Worm (Caenorhabditis elegans) whole organism, mixed stage, embryonic: ENCODE data around the gene ssp-33.

Source experiments
- M03D4.4 ChIP-seq: sonication (generic microtip); optimal IDR thresholded peaks from 2 replicates; lab custom pipeline; 2017; ENCODE audit warnings: mild to moderate bottlenecking, missing genetic modification characterization, missing compliant biosample characterization
- bed-3 ChIP-seq: fragments of 200-800 bp; sonication (Bioruptor generic); optimal IDR thresholded peaks from 3 replicates; lab custom pipeline; 2018; ENCODE audit warnings: mild to moderate bottlenecking, missing genetic modification characterization, moderate library complexity, missing compliant biosample characterization
- blmp-1 ChIP-seq: fragments of 150-350 bp; optimal IDR thresholded peaks from 2 replicates; lab custom pipeline; 2014; ENCODE audit warnings: missing biosample characterization, missing genetic modification characterization
- ceh-39 ChIP-seq: fragments of 150-350 bp; optimal IDR thresholded peaks from 2 replicates; lab custom pipeline; 2014; ENCODE audit warnings: missing biosample characterization, missing genetic modification characterization
- ceh-83 ChIP-seq: fragments of 200-800 bp; sonication (Bioruptor generic); optimal IDR thresholded peaks from 2 replicates; lab custom pipeline; 2018; ENCODE audit warnings: mild to moderate bottlenecking, missing genetic modification characterization, missing compliant biosample characterization
- ces-1 ChIP-seq: fragments of 150-350 bp; optimal IDR thresholded peaks from 2 replicates; lab custom pipeline; 2014; ENCODE audit warnings: missing biosample characterization, missing genetic modification reagents, missing genetic modification characterization
- cnd-1 ChIP-seq: fragments of 200-800 bp; sonication (Bioruptor generic); optimal IDR thresholded peaks from 2 replicates; lab custom pipeline; 2018; ENCODE audit warnings: mild to moderate bottlenecking, missing genetic modification characterization, missing compliant biosample characterization
- drap-1 ChIP-seq: fragments of 200-800 bp; sonication (Bioruptor generic); optimal IDR thresholded peaks from 3 replicates; lab custom pipeline; 2018; ENCODE audit warnings: mild to moderate bottlenecking, missing genetic modification characterization, missing compliant biosample characterization
- elt-1 ChIP-seq: sonication (generic microtip); optimal IDR thresholded peaks from 2 replicates; lab custom pipeline; 2017; ENCODE audit warnings: missing genetic modification characterization, mild to moderate bottlenecking, missing compliant biosample characterization, antibody characterized with exemption, moderate library complexity, borderline replicate concordance; ENCODE audit not compliant: insufficient read depth
- elt-3 ChIP-seq: fragments of 150-350 bp; optimal IDR thresholded peaks from 2 replicates; lab custom pipeline; 2014; ENCODE audit warnings: missing biosample characterization, missing genetic modification characterization
- flh-1 ChIP-seq: fragments of 200-800 bp; sonication (Bioruptor generic); optimal IDR thresholded peaks from 2 replicates; lab custom pipeline; 2018; ENCODE audit warnings: mild to moderate bottlenecking, missing genetic modification characterization, moderate library complexity, missing compliant biosample characterization
- ham-2 ChIP-seq: fragments of 200-800 bp; sonication (Bioruptor generic); optimal IDR thresholded peaks from 2 replicates; lab custom pipeline; 2018; ENCODE audit warnings: mild to moderate bottlenecking, missing genetic modification characterization, missing compliant biosample characterization
- hlh-1 ChIP-seq: fragments of 150-350 bp; optimal IDR thresholded peaks from 2 replicates; lab custom pipeline; 2014; ENCODE audit warnings: missing biosample characterization, missing genetic modification reagents, missing genetic modification characterization
- lin-32 ChIP-seq: fragments of 200-800 bp; sonication (Bioruptor generic); optimal IDR thresholded peaks from 2 replicates; lab custom pipeline; 2018; ENCODE audit warnings: mild to moderate bottlenecking, missing genetic modification characterization, missing compliant biosample characterization
- lsy-2 ChIP-seq: fragments of 150-350 bp; optimal IDR thresholded peaks from 2 replicates; lab custom pipeline; 2014; ENCODE audit warnings: missing biosample characterization, missing genetic modification characterization
- mab-5 ChIP-seq: fragments of 150-350 bp; optimal IDR thresholded peaks from 2 replicates; lab custom pipeline; 2014; ENCODE audit warnings: missing biosample characterization, missing genetic modification characterization
- mep-1 ChIP-seq: fragments of 150-350 bp; optimal IDR thresholded peaks from 2 replicates; lab custom pipeline; 2017; ENCODE audit warnings: missing biosample characterization, missing genetic modification reagents, missing genetic modification characterization, inconsistent platforms
- mls-2 ChIP-seq: sonication (generic microtip); optimal IDR thresholded peaks from 2 replicates; lab custom pipeline; 2016; ENCODE audit warnings: mild to moderate bottlenecking, missing genetic modification characterization, moderate library complexity, missing compliant biosample characterization
- nhr-12 ChIP-seq: fragments of 150-350 bp; optimal IDR thresholded peaks from 2 replicates; lab custom pipeline; 2014; ENCODE audit warnings: missing biosample characterization, missing genetic modification characterization
- nhr-2 ChIP-seq: fragments of 150-350 bp; optimal IDR thresholded peaks from 2 replicates; lab custom pipeline; 2014; ENCODE audit warnings: missing biosample characterization, missing genetic modification characterization
- nhr-237 ChIP-seq: fragments of 150-350 bp; optimal IDR thresholded peaks from 2 replicates; lab custom pipeline; 2014; ENCODE audit warnings: missing biosample characterization, missing genetic modification characterization
- nhr-76 ChIP-seq: sonication (generic microtip); optimal IDR thresholded peaks from 2 replicates; lab custom pipeline; 2017; ENCODE audit warnings: missing biosample characterization, missing genetic modification characterization
- pha-4 ChIP-seq: fragments of 150-350 bp; optimal IDR thresholded peaks from 2 replicates; lab custom pipeline; 2018; ENCODE audit warnings: missing biosample characterization, missing genetic modification reagents, missing genetic modification characterization
- sem-2 ChIP-seq: fragments of 200-800 bp; sonication (Bioruptor generic); optimal IDR thresholded peaks from 2 replicates; lab custom pipeline; 2018; ENCODE audit warnings: mild to moderate bottlenecking, missing genetic modification characterization, missing compliant biosample characterization
- sptf-1 ChIP-seq: sonication (generic microtip); optimal IDR thresholded peaks from 2 replicates; lab custom pipeline; 2017; ENCODE audit warnings: mild to moderate bottlenecking, missing genetic modification characterization, moderate library complexity, missing compliant biosample characterization
- tbx-8 ChIP-seq: fragments of 200-800 bp; sonication (Bioruptor generic); optimal IDR thresholded peaks from 2 replicates; lab custom pipeline; 2018; ENCODE audit warnings: mild to moderate bottlenecking, missing genetic modification characterization, moderate library complexity, missing compliant biosample characterization
- unc-39 ChIP-seq: fragments of 150-350 bp; optimal IDR thresholded peaks from 2 replicates; lab custom pipeline; 2014; ENCODE audit warnings: missing biosample characterization, missing genetic modification characterization
- unc-62 ChIP-seq: fragments of 150-350 bp; optimal IDR thresholded peaks from 2 replicates; lab custom pipeline; 2014; ENCODE audit warnings: missing biosample characterization, missing genetic modification reagents, missing genetic modification characterization
- zip-8 ChIP-seq: fragments of 150-350 bp; optimal IDR thresholded peaks from 2 replicates; lab custom pipeline; 2014; ENCODE audit warnings: missing biosample characterization, missing genetic modification characterization
- ztf-11 ChIP-seq: fragments of 150-350 bp; optimal IDR thresholded peaks from 2 replicates; lab custom pipeline; 2014; ENCODE audit warnings: missing biosample characterization, missing genetic modification characterization

Gene ssp-33

DNA sequence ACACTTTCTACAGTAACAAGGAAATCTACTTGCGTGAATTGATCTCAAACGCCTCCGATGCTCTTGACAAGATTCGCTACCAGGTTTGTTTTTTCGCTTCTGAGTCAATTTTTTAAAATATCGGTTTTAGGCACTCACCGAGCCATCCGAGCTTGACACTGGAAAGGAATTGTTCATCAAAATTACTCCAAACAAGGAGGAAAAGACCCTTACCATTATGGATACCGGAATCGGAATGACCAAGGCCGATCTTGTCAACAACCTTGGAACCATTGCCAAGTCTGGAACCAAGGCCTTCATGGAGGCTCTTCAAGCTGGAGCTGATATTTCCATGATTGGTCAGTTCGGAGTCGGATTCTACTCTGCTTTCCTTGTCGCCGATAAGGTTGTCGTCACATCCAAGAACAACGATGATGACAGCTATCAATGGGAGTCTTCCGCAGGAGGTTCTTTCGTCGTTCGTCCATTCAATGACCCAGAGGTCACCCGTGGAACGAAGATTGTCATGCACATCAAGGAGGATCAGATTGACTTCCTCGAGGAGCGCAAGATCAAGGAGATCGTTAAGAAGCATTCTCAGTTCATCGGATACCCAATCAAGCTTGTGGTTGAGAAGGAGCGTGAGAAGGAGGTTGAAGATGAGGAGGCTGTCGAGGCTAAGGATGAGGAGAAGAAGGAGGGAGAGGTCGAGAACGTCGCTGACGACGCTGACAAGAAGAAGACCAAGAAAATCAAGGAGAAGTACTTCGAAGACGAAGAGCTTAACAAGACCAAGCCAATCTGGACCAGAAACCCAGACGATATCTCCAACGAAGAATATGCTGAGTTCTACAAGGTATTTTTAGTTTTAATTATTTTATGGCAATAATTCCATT is 24.7 kb upstream of the ssp-33 start:
- TF ChIP-seq ceh-39 (tag; lab: Kevin White, UChicago) (no peak), nhr-12 (tag; lab: Kevin White, UChicago) (no peak), hlh-1 (tag; lab: Kevin White, UChicago) (no peak), zip-8 (tag; lab: Kevin White, UChicago) (no peak), cnd-1 (tag; lab: Kevin White, UChicago) (no peak), elt-3 (tag; lab: Kevin White, UChicago) (no peak)

DNA sequence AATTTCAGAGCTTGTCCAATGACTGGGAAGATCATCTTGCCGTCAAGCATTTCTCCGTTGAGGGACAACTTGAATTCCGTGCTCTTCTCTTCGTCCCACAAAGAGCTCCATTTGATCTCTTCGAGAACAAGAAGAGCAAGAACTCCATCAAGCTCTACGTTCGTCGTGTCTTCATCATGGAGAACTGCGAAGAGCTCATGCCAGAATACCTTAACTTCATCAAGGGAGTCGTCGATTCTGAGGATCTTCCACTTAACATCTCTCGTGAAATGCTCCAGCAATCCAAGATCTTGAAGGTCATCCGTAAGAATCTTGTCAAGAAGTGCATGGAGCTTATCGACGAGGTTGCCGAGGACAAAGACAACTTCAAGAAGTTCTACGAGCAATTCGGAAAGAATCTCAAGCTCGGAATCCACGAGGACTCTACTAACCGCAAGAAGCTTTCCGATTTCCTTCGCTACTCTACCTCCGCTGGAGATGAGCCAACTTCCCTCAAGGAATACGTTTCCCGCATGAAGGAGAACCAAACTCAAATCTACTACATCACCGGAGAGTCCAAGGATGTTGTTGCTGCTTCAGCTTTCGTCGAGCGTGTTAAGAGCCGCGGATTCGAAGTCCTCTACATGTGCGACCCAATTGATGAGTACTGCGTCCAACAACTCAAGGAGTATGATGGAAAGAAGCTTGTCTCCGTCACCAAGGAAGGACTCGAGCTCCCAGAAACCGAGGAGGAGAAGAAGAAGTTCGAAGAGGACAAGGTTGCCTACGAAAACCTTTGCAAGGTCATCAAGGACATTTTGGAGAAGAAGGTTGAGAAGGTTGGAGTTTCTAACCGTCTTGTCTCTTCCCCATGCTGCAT is 23.8 kb upstream of the ssp-33 start:
- TF ChIP-seq sem-2 = no peak
- peak; percentile 20 for TF ChIP-seq cnd-1 (tag; lab: Kevin White, UChicago)
- TF ChIP-seq unc-62 (GFP tag; lab: Kevin White, UChicago) = no peak

DNA sequence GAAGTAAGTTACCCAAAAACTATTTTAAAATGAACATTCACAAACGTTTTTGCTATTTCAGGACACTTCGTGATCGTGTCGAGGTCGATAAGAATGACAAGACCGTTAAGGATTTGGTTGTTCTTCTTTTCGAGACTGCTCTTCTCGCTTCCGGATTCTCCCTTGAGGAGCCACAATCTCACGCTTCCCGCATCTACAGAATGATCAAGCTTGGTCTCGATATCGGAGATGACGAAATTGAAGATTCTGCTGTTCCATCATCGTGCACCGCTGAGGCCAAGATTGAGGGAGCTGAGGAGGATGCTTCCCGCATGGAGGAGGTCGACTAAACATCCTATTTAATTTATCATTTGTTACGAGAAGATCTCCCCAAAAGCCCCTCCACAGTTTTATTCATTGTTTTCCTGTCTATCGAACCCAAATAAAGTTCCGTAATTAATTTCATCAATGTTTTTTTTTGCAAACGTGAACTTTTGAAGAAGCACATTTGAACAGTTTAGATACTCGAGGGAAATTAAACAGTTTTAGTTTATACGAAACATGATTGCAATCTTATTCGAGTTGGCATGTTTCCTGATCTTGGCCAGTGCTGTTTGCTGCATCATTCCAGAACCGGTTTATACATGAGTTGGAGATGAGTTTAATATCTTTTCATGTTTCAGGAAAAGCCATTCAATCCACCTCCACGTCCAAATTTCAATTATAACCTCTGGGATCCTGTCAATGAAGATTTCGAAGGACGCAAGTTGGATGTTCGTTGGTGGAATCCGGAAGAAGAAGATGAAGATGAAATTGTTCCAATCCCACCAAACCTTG is 22.9 kb upstream of the ssp-33 start, which contains the start of gene C47E8.11:
Gene C47E8.11 (plus strand): TSS at position 520 of the 816 bp plus-strand sequence.
- TF ChIP-seq pha-4 (tag; lab: Kevin White, UChicago) (no peak), ces-1 (GFP tag; lab: Kevin White, UChicago) (no peak), nhr-76 (tag; lab: Kevin White, UChicago) (no peak), lsy-2 (tag; lab: Kevin White, UChicago) (no peak), flh-1 (no peak), ham-2 (GFP tag; lab: Kevin White, UChicago) (no peak), ceh-39 (tag; lab: Kevin White, UChicago) (no peak), ztf-11 (tag; lab: Kevin White, UChicago) (no peak), blmp-1 (tag; lab: Kevin White, UChicago) (no peak), tbx-8 (GFP tag; lab: Kevin White, UChicago) (no peak), drap-1 (GFP tag; lab: Kevin White, UChicago) (no peak), mls-2 (no peak), nhr-2 (tag; lab: Kevin White, UChicago) (no peak), lin-32 (GFP tag; lab: Kevin White, UChicago) (no peak)

DNA sequence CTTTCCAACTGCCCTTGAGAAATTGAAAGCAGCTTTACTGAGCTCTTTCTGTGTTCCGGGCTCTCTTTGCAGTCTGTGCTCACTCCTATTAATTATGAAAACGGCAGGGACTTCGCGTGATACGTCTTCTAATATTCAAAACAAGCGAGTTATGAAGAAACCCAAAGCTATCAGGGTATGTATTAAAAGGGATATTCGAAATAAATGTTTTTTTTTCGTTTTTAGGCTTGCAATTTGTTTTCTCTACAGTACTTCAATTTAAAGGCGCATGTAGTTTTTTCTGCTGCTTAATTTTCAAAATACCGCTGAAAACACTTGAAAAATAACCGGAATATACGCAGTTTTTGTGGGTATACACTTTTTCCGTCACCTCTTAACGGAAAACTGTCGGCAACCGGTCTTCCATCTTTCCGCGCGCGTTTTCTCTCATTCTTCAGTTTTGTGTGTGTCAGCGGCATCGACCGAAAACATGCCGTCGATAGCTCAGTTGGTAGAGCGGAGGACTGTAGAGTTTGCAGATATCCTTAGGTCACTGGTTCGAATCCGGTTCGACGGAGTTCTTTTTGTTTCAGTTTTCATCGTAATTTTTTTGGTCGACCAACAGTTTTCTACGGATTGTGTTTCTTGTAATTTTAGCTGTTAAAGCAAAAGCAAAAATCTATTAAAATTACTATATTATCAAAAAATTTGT is 22.0 kb upstream of the ssp-33 start, which contains the start of gene gasr-8:
Gene gasr-8 (plus strand): TSS at position 51 of the 691 bp plus-strand sequence.
- TF ChIP-seq flh-1 (no peak), bed-3 (GFP tag; lab: Kevin White, UChicago) (peak; percentile 44), ztf-11 (tag; lab: Kevin White, UChicago) (no peak), nhr-237 (tag; lab: Kevin White, UChicago) (no peak), mep-1 (tag; lab: Kevin White, UChicago) (peak; percentile 6), hlh-1 (tag; lab: Kevin White, UChicago) (no peak), unc-39 (tag; lab: Kevin White, UChicago) (no peak), mab-5 (tag; lab: Kevin White, UChicago) (no peak), elt-3 (tag; lab: Kevin White, UChicago) (no peak), nhr-76 (tag; lab: Kevin White, UChicago) (no peak), unc-62 (GFP tag; lab: Kevin White, UChicago) (no peak), cnd-1 (tag; lab: Kevin White, UChicago) (peak; percentile 75), M03D4.4 (peak; percentile 54), drap-1 (GFP tag; lab: Kevin White, UChicago) (peak; percentile 88), elt-1 (tag; lab: Kevin White, UChicago) (peak; percentile 8), nhr-2 (tag; lab: Kevin White, UChicago) (no peak), lsy-2 (tag; lab: Kevin White, UChicago) (peak; percentile 7), ceh-39 (tag; lab: Kevin White, UChicago) (no peak), zip-8 (tag; lab: Kevin White, UChicago) (no peak), ceh-83 (peak; percentile 85), tbx-8 (GFP tag; lab: Kevin White, UChicago) (peak; percentile 54), sem-2 (peak; percentile 51), sptf-1 (peak; percentile 6)
